Fruit fly (Drosophila melanogaster): ENCODE measurements around the gene Bruce.

The Bruce gene

dm6 chr3R:10263972-10264536 is 67.1 kb downstream of the Bruce start, which contains the start of gene Nuak (continued):
- peak; percentile 29 for TF ChIP-seq fd59A (GFP tag; optimal IDR thresholded peaks at IDR 0.05)
- no peak for TF ChIP-seq Gug (GFP tag; IDR thresholded peaks at IDR 0.05)
- TF ChIP-seq CG8632 (GFP tag; optimal IDR thresholded peaks at IDR 0.05), result peak; percentile 60
- peak; percentile 75 for TF ChIP-seq CG8319 (GFP tag; optimal IDR thresholded peaks at IDR 0.05)
- TF ChIP-seq eg (GFP tag; IDR thresholded peaks at IDR 0.05), result no peak
- peak; percentile 84 for TF ChIP-seq acj6 (GFP tag; optimal IDR thresholded peaks at IDR 0.05)
- TF ChIP-seq CG3032 (tag; optimal IDR thresholded peaks at IDR 0.05), result peak; percentile 88
- TF ChIP-seq Ets96B (tag; optimal IDR thresholded peaks at IDR 0.05), result peak; percentile 65
- peak; percentile 63 for TF ChIP-seq CG10669 (GFP tag; optimal IDR thresholded peaks at IDR 0.05)
- peak; percentile 64 for TF ChIP-seq Lpt (GFP tag; optimal IDR thresholded peaks at IDR 0.05)
- peak; percentile 89 for TF ChIP-seq Ets21C (GFP tag; optimal IDR thresholded peaks at IDR 0.05)
- TF ChIP-seq CG8119 (GFP tag; IDR thresholded peaks at IDR 0.05), result no peak
- TF ChIP-seq CG6163 (GFP tag; IDR thresholded peaks at IDR 0.05), result no peak
- TF ChIP-seq pdm3 (GFP tag; optimal IDR thresholded peaks at IDR 0.05), result peak; percentile 91
- TF ChIP-seq CG11762 (GFP tag; optimal IDR thresholded peaks at IDR 0.05; ENCODE audit: insufficient read depth), result peak; percentile 53
- TF ChIP-seq achi (GFP tag; optimal IDR thresholded peaks at IDR 0.05), result peak; percentile 85
- peak; percentile 96 for TF ChIP-seq CG31627 (GFP tag; optimal IDR thresholded peaks at IDR 0.05)
- peak; percentile 51 for TF ChIP-seq CG9139 (GFP tag; optimal IDR thresholded peaks at IDR 0.05)
- TF ChIP-seq CG7368 (GFP tag; optimal IDR thresholded peaks at IDR 0.05), result peak; percentile 88
- peak; percentile 69 for TF ChIP-seq Eip93F (GFP tag; optimal IDR thresholded peaks at IDR 0.05)
- peak; percentile 69 for TF ChIP-seq CG4318 (GFP tag; optimal IDR thresholded peaks at IDR 0.05)
- TF ChIP-seq CG16779 (tag; optimal IDR thresholded peaks at IDR 0.05), result peak; percentile 56
- TF ChIP-seq Sox15 (GFP tag; optimal IDR thresholded peaks at IDR 0.05), result peak; percentile 90
- peak; percentile 16 for TF ChIP-seq CG6808 (GFP tag; optimal IDR thresholded peaks at IDR 0.05)
- TF ChIP-seq vri (GFP tag; optimal IDR thresholded peaks at IDR 0.05), result peak; percentile 87

Measured in whole organism, prepupa.